Worm (Caenorhabditis elegans): ENCODE measurements around the gene F59A6.3.

DNA sequence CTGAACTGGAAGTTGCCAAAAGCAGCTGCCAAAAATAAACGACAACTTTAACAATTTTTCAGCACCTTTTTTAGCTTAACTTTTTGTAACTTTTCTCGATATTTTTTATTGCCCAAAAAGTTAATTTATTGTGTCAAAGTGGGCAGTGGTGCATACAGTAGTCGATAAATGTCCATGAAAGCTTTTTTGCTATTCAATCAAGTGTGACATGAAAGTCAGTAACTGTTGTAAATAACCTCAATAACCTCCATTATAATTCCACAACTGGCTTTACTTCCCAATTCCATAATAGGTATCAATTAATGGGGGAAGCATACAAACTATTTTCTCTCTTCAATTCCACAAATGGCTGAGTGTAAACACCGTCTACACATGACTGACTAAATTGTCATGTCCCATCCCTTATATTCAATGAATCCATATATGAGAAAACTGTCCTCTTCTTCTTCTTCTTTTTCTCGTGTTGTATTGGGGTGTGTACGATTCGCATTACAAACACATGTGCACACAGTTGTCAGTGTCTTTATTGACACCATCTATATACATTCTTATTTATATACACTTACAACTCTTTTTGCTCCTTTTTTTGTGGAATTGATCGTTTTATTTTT lies 40.2 kb downstream of the F59A6.3 start:
- TF ChIP-seq tlp-1 (tag; optimal IDR thresholded peaks at IDR 0.05) (no peak), nhr-11 (tag; optimal IDR thresholded peaks at IDR 0.05) (no peak), snpc-4 (tag; optimal IDR thresholded peaks at IDR 0.05) (no peak), lin-15B (tag; optimal IDR thresholded peaks at IDR 0.05) (no peak), efl-1 (optimal IDR thresholded peaks at IDR 0.05) (no peak), efl-1 (GFP tag; optimal IDR thresholded peaks at IDR 0.05 in 1 of 2) (peak in 1 of 2 experiments; percentile 80), nhr-76 (tag; optimal IDR thresholded peaks at IDR 0.05) (no peak), xbp-1 (tag; optimal IDR thresholded peaks at IDR 0.05) (no peak), irx-1 (tag; optimal IDR thresholded peaks at IDR 0.05) (no peak), zag-1 (tag; optimal IDR thresholded peaks at IDR 0.05) (no peak), fkh-4 (tag; optimal IDR thresholded peaks at IDR 0.05; ENCODE audit: borderline replicate concordance) (no peak)

Data from whole organism, L1 larva.